Worm (Caenorhabditis elegans) whole organism, L3 larva: ENCODE data around the gene K04A8.20.

Experiments used
- egl-27 ChIP-seq: sonication (generic microtip); optimal IDR thresholded peaks from 4 replicates; lab custom pipeline; 2017; ENCODE audit warnings: missing biosample characterization, missing genetic modification reagents, missing genetic modification characterization
- elt-2 ChIP-seq: sonication (generic microtip); optimal IDR thresholded peaks from 2 replicates; lab custom pipeline; 2016; ENCODE audit warnings: missing genetic modification reagents, mild to moderate bottlenecking, missing genetic modification characterization, missing compliant biosample characterization
- elt-3 ChIP-seq, 3 experiments: fragments of 150-350 bp in 1 of 3; sonication (generic microtip) in 2 of 3; optimal IDR thresholded peaks; 2 replicates in 2 of 3; 4 replicates in 1 of 3; lab custom pipeline; 2014 to 2017; ENCODE audit warnings: missing biosample characterization in 3 of 3, missing genetic modification characterization in 3 of 3
- fkh-10 ChIP-seq: sonication (generic microtip); optimal IDR thresholded peaks from 2 replicates; lab custom pipeline; 2017; ENCODE audit warnings: missing biosample characterization, missing genetic modification reagents, missing genetic modification characterization
- fos-1 ChIP-seq: fragments of 150-350 bp; optimal IDR thresholded peaks from 2 replicates; lab custom pipeline; 2014; ENCODE audit warnings: missing biosample characterization, missing genetic modification characterization
- lsy-12 ChIP-seq: sonication (generic microtip); optimal IDR thresholded peaks from 2 replicates; lab custom pipeline; 2016; ENCODE audit warnings: mild to moderate bottlenecking, missing genetic modification characterization, missing compliant biosample characterization
- nhr-23 ChIP-seq: fragments of 150-350 bp; optimal IDR thresholded peaks from 2 replicates; lab custom pipeline; 2014; ENCODE audit warnings: missing biosample characterization, missing genetic modification reagents, missing genetic modification characterization
- nhr-237 ChIP-seq: fragments of 150-350 bp; optimal IDR thresholded peaks from 2 replicates; lab custom pipeline; 2014; ENCODE audit warnings: missing biosample characterization, missing genetic modification characterization
- nhr-28 ChIP-seq: fragments of 150-350 bp; optimal IDR thresholded peaks from 2 replicates; lab custom pipeline; 2014; ENCODE audit warnings: missing biosample characterization, missing genetic modification characterization
- pha-4 ChIP-seq: fragments of 150-350 bp; optimal IDR thresholded peaks from 2 replicates; lab custom pipeline; 2014; ENCODE audit warnings: missing biosample characterization, missing genetic modification reagents, missing genetic modification characterization
- skn-1 ChIP-seq: fragments of 150-350 bp; optimal IDR thresholded peaks from 2 replicates; lab custom pipeline; 2014; ENCODE audit warnings: missing biosample characterization, missing genetic modification characterization
- unc-62 ChIP-seq: fragments of 150-350 bp; sonication (generic microtip); optimal IDR thresholded peaks from 4 replicates; lab custom pipeline; 2014; ENCODE audit warnings: missing biosample characterization, missing genetic modification reagents, missing genetic modification characterization

DNA sequence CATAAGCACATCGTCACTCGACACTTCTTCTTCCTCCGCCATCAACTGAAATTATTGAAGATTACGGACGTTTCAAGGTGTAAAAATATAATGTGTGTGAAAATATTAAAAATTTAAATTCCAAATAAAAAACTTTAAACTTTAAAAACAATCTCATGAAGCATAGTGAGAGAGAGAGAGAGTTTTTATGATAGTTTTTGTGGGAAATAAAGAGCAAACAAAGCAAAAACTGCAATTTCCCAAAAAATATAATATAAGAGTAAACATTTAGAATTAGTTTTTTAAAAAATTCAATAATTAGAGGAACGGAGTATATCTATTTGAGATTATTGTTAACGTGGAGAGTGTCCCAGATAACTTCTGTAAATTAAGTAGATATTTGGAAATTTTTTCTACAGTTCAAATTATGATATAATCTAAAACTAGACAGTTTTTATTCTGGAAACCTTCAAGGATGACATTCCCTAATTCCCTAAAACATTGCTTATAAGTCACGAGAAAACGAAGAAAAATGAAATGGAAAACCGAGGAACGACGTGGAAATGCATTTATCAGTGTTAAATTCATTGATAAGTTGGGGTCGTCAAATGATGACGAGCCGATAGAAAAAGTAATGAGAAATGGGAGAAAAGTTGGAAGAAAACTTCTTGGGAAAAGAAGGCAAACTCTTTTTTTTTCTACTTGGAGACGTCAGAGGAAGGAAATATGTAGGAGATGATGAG lies 2.6 kb upstream of the K04A8.20 start, which contains the start of gene dre-1:
- TF ChIP-seq fos-1 (tag; lab: Kevin White, UChicago) (no peak), egl-27 (tag; lab: Kevin White, UChicago) (no peak), elt-2 (tag; lab: Kevin White, UChicago) (peak; percentile 67), unc-62 (GFP tag; lab: Kevin White, UChicago) (no peak), nhr-23 (no peak), pha-4 (tag; lab: Kevin White, UChicago) (peak; percentile 3), nhr-237 (tag; lab: Kevin White, UChicago) (no peak), fkh-10 (GFP tag; lab: Kevin White, UChicago) (no peak), nhr-28 (tag; lab: Kevin White, UChicago) (no peak), lsy-12 (tag; lab: Kevin White, UChicago) (no peak), skn-1 (no peak), elt-3 (tag; optimal IDR thresholded peaks at IDR 0.05; lab: Kevin White, UChicago) (no peak)
